Fruit fly (Drosophila melanogaster): Measurements from ENCODE around the gene Rpn3.

Gene Rpn3

dm6 chr2L:19058916-19059315, 7.3 kb downstream of the Rpn3 start, which contains the start of gene Phlpp (continued):
- TF ChIP-seq CG15601 (tag; optimal IDR thresholded peaks at IDR 0.05) (no peak), Hmr (GFP tag; optimal IDR thresholded peaks at IDR 0.05) (no peak), Awh (GFP tag; IDR thresholded peaks at IDR 0.05) (0 out of 2 replicates have a peak, but pooled peaks have one; percentile 51), Kr (GFP tag; optimal IDR thresholded peaks at IDR 0.05) (no peak), ATbp (GFP tag; optimal IDR thresholded peaks at IDR 0.05) (no peak), zf30C (GFP tag; optimal IDR thresholded peaks at IDR 0.05) (no peak), slp2 (GFP tag; optimal IDR thresholded peaks at IDR 0.05) (peak; percentile 4), Fer3 (tag; optimal IDR thresholded peaks at IDR 0.05) (peak; percentile 55), Dek (tag; optimal IDR thresholded peaks at IDR 0.05) (no peak), Ada2b (GFP tag; IDR thresholded peaks at IDR 0.05) (peak; percentile 70), CG7745 (tag; optimal IDR thresholded peaks at IDR 0.05) (no peak), repo (GFP tag; optimal IDR thresholded peaks at IDR 0.05) (no peak), CG4360 (GFP tag; IDR thresholded peaks at IDR 0.05) (0 out of 2 replicates have a peak, but pooled peaks have one; percentile 24), Hr3 (GFP tag; optimal IDR thresholded peaks at IDR 0.05) (peak; percentile 4), B-H1 (GFP tag; IDR thresholded peaks at IDR 0.05) (no peak; the same call in 2 of the 3 replicates), otp (GFP tag; IDR thresholded peaks at IDR 0.05) (0 out of 3 replicates have a peak, but pooled peaks have one; percentile 24), CG15696 (tag; optimal IDR thresholded peaks at IDR 0.05) (peak; percentile 60), Dip3 (GFP tag; optimal IDR thresholded peaks at IDR 0.05) (peak; percentile 27), sim (GFP tag; IDR thresholded peaks at IDR 0.05) (no peak), Vsx1 (GFP tag; optimal IDR thresholded peaks at IDR 0.05) (no peak), so (GFP tag; IDR thresholded peaks at IDR 0.05) (peak; percentile 77; the same call in 2 of the 3 replicates), tio (GFP tag; optimal IDR thresholded peaks at IDR 0.05) (no peak), CrebB (tag; optimal IDR thresholded peaks at IDR 0.05) (no peak), fd3F (GFP tag; optimal IDR thresholded peaks at IDR 0.05) (no peak), ssp (GFP tag; IDR thresholded peaks at IDR 0.05) (peak; percentile 45), CG9797 (GFP tag; optimal IDR thresholded peaks at IDR 0.05) (no peak), CG2712 (tag; optimal IDR thresholded peaks at IDR 0.05) (peak; percentile 84), MBD-R2 (GFP tag; IDR thresholded peaks at IDR 0.05) (no peak; the same call in 1 of the 2 replicates), peb (GFP tag; IDR thresholded peaks at IDR 0.05) (peak; percentile 47; the same call in 1 of the 2 replicates), MTF-1 (GFP tag; optimal IDR thresholded peaks at IDR 0.05; ENCODE audit: borderline replicate concordance) (peak; percentile 3), CG5180 (GFP tag; optimal IDR thresholded peaks at IDR 0.05) (no peak), aop (GFP tag; IDR thresholded peaks at IDR 0.05) (no peak), slou (GFP tag; optimal IDR thresholded peaks at IDR 0.05) (no peak), CG4282 (GFP tag; optimal IDR thresholded peaks at IDR 0.05) (no peak), dati (GFP tag; IDR thresholded peaks at IDR 0.05) (0 out of 2 replicates have a peak, but pooled peaks have one; percentile 27), lov (optimal IDR thresholded peaks at IDR 0.05) (no peak), lov (GFP tag; IDR thresholded peaks at IDR 0.05) (no peak), CG12942 (GFP tag; optimal IDR thresholded peaks at IDR 0.05) (no peak), Elba2 (GFP tag; optimal IDR thresholded peaks at IDR 0.05) (peak; percentile 18), Neu2 (GFP tag; optimal IDR thresholded peaks at IDR 0.05; ENCODE audit: borderline replicate concordance) (no peak), CG8388 (GFP tag; optimal IDR thresholded peaks at IDR 0.05) (peak; percentile 60), ind (GFP tag; optimal IDR thresholded peaks at IDR 0.05) (peak; percentile 57), grau (tag; optimal IDR thresholded peaks at IDR 0.05) (peak; percentile 80), CG9437 (GFP tag; optimal IDR thresholded peaks at IDR 0.05) (peak; percentile 2), CG8924 (tag; optimal IDR thresholded peaks at IDR 0.05) (peak; percentile 40), Chrac-16 (GFP tag; optimal IDR thresholded peaks at IDR 0.05) (no peak), CG13894 (tag; optimal IDR thresholded peaks at IDR 0.05) (no peak), lilli (GFP tag; optimal IDR thresholded peaks at IDR 0.05) (peak; percentile 55), bab2 (GFP tag; optimal IDR thresholded peaks at IDR 0.05) (no peak), Max (GFP tag; optimal IDR thresholded peaks at IDR 0.05) (no peak)
